Fruit fly (Drosophila melanogaster) whole organism, embryonic: Measurements from ENCODE around the gene Cpr23B.

Experiments
- ATbp ChIP-seq: fragments of 200-800 bp; sonication (Bioruptor generic); optimal IDR thresholded peaks from 2 replicates; lab custom pipeline; 2017; ENCODE audit warnings: missing biosample characterization, mild to moderate bottlenecking, missing genetic modification characterization, missing genetic modification reagents
- Awh ChIP-seq: fragments of 200-800 bp; sonication (Bioruptor generic); IDR thresholded peaks from 2 replicates; pipeline ENCODE4, ENCODE4 v1.3.6; 2022; ENCODE audit warnings: missing biosample characterization, missing genetic modification characterization
- CG1024 ChIP-seq: fragments of 200-800 bp; sonication (Bioruptor generic); IDR thresholded peaks from 2 replicates; pipeline ENCODE4 v1.3.6; 2022; ENCODE audit warnings: missing biosample characterization, missing genetic modification characterization
- CG10543 ChIP-seq: fragments of 200-800 bp; sonication (Bioruptor generic); optimal IDR thresholded peaks from 3 replicates; lab custom pipeline; 2017; ENCODE audit warnings: missing biosample characterization, mild to moderate bottlenecking, missing genetic modification characterization, moderate library complexity
- CG11723 ChIP-seq: fragments of 200-800 bp; sonication (Bioruptor generic); optimal IDR thresholded peaks from 2 replicates; lab custom pipeline; 2017; ENCODE audit warnings: missing biosample characterization, mild to moderate bottlenecking, missing genetic modification characterization
- CG12659 ChIP-seq: fragments of 200-800 bp; sonication (Bioruptor generic); optimal IDR thresholded peaks from 3 replicates; lab custom pipeline; 2017; ENCODE audit warnings: mild to moderate bottlenecking, missing biosample characterization, missing genetic modification reagents, missing genetic modification characterization
- CG13424 ChIP-seq: fragments of 200-800 bp; sonication (Bioruptor generic); optimal IDR thresholded peaks from 2 replicates; lab custom pipeline; 2019; ENCODE audit warnings: missing biosample characterization, mild to moderate bottlenecking, missing genetic modification characterization, moderate library complexity
- CG13624 ChIP-seq: fragments of 200-800 bp; sonication (Bioruptor generic); optimal IDR thresholded peaks from 2 replicates; lab custom pipeline; 2016; ENCODE audit warnings: missing biosample characterization, missing genetic modification characterization
- CG17186 ChIP-seq: fragments of 200-800 bp; sonication (Bioruptor generic); optimal IDR thresholded peaks from 3 replicates; lab custom pipeline; 2017; ENCODE audit warnings: missing biosample characterization, missing genetic modification reagents, missing genetic modification characterization
- CG17829 ChIP-seq: fragments of 200-800 bp; optimal IDR thresholded peaks from 2 replicates; lab custom pipeline; 2019; ENCODE audit warnings: missing biosample characterization, mild to moderate bottlenecking, missing genetic modification characterization, moderate library complexity
- CG18599 ChIP-seq: fragments of 200-800 bp; sonication (Bioruptor generic); optimal IDR thresholded peaks from 3 replicates; lab custom pipeline; 2017; ENCODE audit warnings: missing biosample characterization, missing genetic modification characterization, mild to moderate bottlenecking, moderate library complexity, missing genetic modification reagents
- CG3838 ChIP-seq: fragments of 200-800 bp; sonication (Bioruptor generic); optimal IDR thresholded peaks from 3 replicates; lab custom pipeline; 2016; ENCODE audit warnings: missing biosample characterization, missing genetic modification characterization
- CG3847 ChIP-seq: fragments of 200-800 bp; sonication (Bioruptor generic); IDR thresholded peaks from 2 replicates; pipeline ENCODE4 v1.3.6; 2022; ENCODE audit warnings: missing biosample characterization, missing genetic modification characterization
- CG3995 ChIP-seq: fragments of 200-800 bp; sonication (Bioruptor generic); optimal IDR thresholded peaks from 3 replicates; lab custom pipeline; 2016; ENCODE audit warnings: missing biosample characterization, missing genetic modification characterization
- CG4328 ChIP-seq: fragments of 200-800 bp; sonication (Bioruptor generic); optimal IDR thresholded peaks from 3 replicates; lab custom pipeline; 2017; ENCODE audit warnings: missing biosample characterization, missing genetic modification reagents, missing genetic modification characterization
- CG6791 ChIP-seq: fragments of 200-800 bp; sonication (Bioruptor generic); IDR thresholded peaks from 3 replicates; pipeline ENCODE4 v1.3.6; 2022; ENCODE audit warnings: missing biosample characterization, missing genetic modification characterization; ENCODE audit not compliant: partially characterized antibody
- CG9876 ChIP-seq: fragments of 200-800 bp; sonication (Bioruptor generic); optimal IDR thresholded peaks from 2 replicates; lab custom pipeline; 2016; ENCODE audit warnings: missing biosample characterization, missing genetic modification characterization
- CG9932 ChIP-seq: fragments of 200-800 bp; sonication (Bioruptor generic); IDR thresholded peaks from 2 replicates; pipeline ENCODE4 v1.3.6; 2022; ENCODE audit warnings: missing biosample characterization, missing genetic modification characterization
- CkIIα-i1 ChIP-seq: fragments of 200-800 bp; sonication (Bioruptor generic); IDR thresholded peaks from 2 replicates; pipeline ENCODE4 v1.3.6; 2022; ENCODE audit warnings: missing biosample characterization, missing genetic modification characterization
- CrebB ChIP-seq: fragments of 200-800 bp; sonication (Bioruptor generic); optimal IDR thresholded peaks from 3 replicates; lab custom pipeline; 2018; ENCODE audit warnings: missing biosample characterization, mild to moderate bottlenecking, missing genetic modification characterization
- H15 ChIP-seq: fragments of 200-800 bp; sonication (Bioruptor generic); IDR thresholded peaks from 3 replicates; pipeline ENCODE4 v1.3.6; 2022; ENCODE audit warnings: missing biosample characterization, missing genetic modification characterization
- H2.0 ChIP-seq: fragments of 200-800 bp; sonication (Bioruptor generic); IDR thresholded peaks from 2 replicates; pipeline ENCODE4 v1.3.6; 2022; ENCODE audit warnings: missing biosample characterization, missing genetic modification characterization
- HLHmδ ChIP-seq: fragments of 200-800 bp; sonication (Bioruptor generic); optimal IDR thresholded peaks from 2 replicates; lab custom pipeline; 2018; ENCODE audit warnings: missing biosample characterization, mild to moderate bottlenecking, missing genetic modification characterization, moderate library complexity
- HmgZ ChIP-seq: fragments of 200-800 bp; sonication (Bioruptor generic); optimal IDR thresholded peaks from 2 replicates; lab custom pipeline; 2018; ENCODE audit warnings: missing biosample characterization, mild to moderate bottlenecking, missing genetic modification characterization
- Hmr ChIP-seq: fragments of 200-800 bp; sonication (Bioruptor generic); optimal IDR thresholded peaks from 3 replicates; lab custom pipeline; 2017; ENCODE audit warnings: mild to moderate bottlenecking, missing biosample characterization, missing genetic modification reagents, missing genetic modification characterization
- Hr51 ChIP-seq, 2 experiments: fragments of 200-800 bp; sonication (Bioruptor generic); optimal IDR thresholded peaks; 2 replicates in 1 of 2; 3 replicates in 1 of 2; lab custom pipeline; 2016 to 2018; ENCODE audit warnings: missing biosample characterization in 2 of 2, missing genetic modification characterization in 2 of 2, mild to moderate bottlenecking in 1 of 2, moderate library complexity in 1 of 2
- Kr ChIP-seq: fragments of 200-800 bp; sonication (Bioruptor generic); optimal IDR thresholded peaks from 2 replicates; lab custom pipeline; 2017; ENCODE audit warnings: missing biosample characterization, mild to moderate bottlenecking, missing genetic modification characterization
- MBD-R2 ChIP-seq: fragments of 200-800 bp; sonication (Bioruptor generic); IDR thresholded peaks from 2 replicates; pipeline ENCODE4 v1.3.6; 2022; ENCODE audit warnings: missing biosample characterization, missing genetic modification characterization
- Mes4 ChIP-seq: fragments of 200-800 bp; sonication (Bioruptor generic); optimal IDR thresholded peaks from 2 replicates; lab custom pipeline; 2016; ENCODE audit warnings: missing biosample characterization, missing genetic modification characterization
- NC2α ChIP-seq: fragments of 200-800 bp; sonication (Bioruptor generic); optimal IDR thresholded peaks from 2 replicates; lab custom pipeline; 2016; ENCODE audit warnings: missing biosample characterization, missing genetic modification characterization
- Nf-YC ChIP-seq: fragments of 200-800 bp; optimal IDR thresholded peaks from 3 replicates; lab custom pipeline; 2019; ENCODE audit warnings: missing biosample characterization, mild to moderate bottlenecking, missing genetic modification characterization, moderate library complexity
- Sry-β ChIP-seq: fragments of 200-800 bp; sonication (Bioruptor generic); optimal IDR thresholded peaks from 2 replicates; lab custom pipeline; 2018; ENCODE audit warnings: missing biosample characterization, mild to moderate bottlenecking, missing genetic modification characterization, moderate library complexity
- Ssrp ChIP-seq: fragments of 200-800 bp; sonication (Bioruptor generic); optimal IDR thresholded peaks from 2 replicates; lab custom pipeline; 2018; ENCODE audit warnings: missing biosample characterization, mild to moderate bottlenecking, missing genetic modification characterization, moderate library complexity
- abd-A ChIP-seq: fragments of 200-800 bp; sonication (Bioruptor generic); optimal IDR thresholded peaks from 3 replicates; lab custom pipeline; 2019; ENCODE audit warnings: missing biosample characterization, mild to moderate bottlenecking, missing genetic modification characterization, moderate library complexity
- ac ChIP-seq: fragments of 200-800 bp; sonication (Bioruptor generic); optimal IDR thresholded peaks from 3 replicates; lab custom pipeline; 2017; ENCODE audit warnings: missing biosample characterization, mild to moderate bottlenecking, missing genetic modification characterization
- aop ChIP-seq: fragments of 200-800 bp; sonication (Bioruptor generic); IDR thresholded peaks from 2 replicates; pipeline ENCODE4 v1.3.6; 2022; ENCODE audit warnings: missing biosample characterization, missing genetic modification characterization
- bowl ChIP-seq: fragments of 200-800 bp; sonication (Bioruptor generic); IDR thresholded peaks from 2 replicates; pipeline ENCODE4 v1.3.6; 2022; ENCODE audit warnings: missing biosample characterization, missing genetic modification characterization
- dimm ChIP-seq: fragments of 200-800 bp; sonication (Bioruptor generic); IDR thresholded peaks from 2 replicates; pipeline ENCODE4 v1.3.6; 2022; ENCODE audit warnings: missing biosample characterization, missing genetic modification characterization
- disco-r ChIP-seq: fragments of 200-800 bp; sonication (Bioruptor generic); optimal IDR thresholded peaks from 2 replicates; lab custom pipeline; 2016; ENCODE audit warnings: missing biosample characterization, missing genetic modification characterization
- dysf ChIP-seq: fragments of 200-800 bp; sonication (Bioruptor generic); IDR thresholded peaks from 3 replicates; pipeline ENCODE4 v1.3.6; 2022; ENCODE audit warnings: missing biosample characterization, missing genetic modification characterization
- emc ChIP-seq: fragments of 200-800 bp; sonication (Bioruptor generic); optimal IDR thresholded peaks from 2 replicates; lab custom pipeline; 2016; ENCODE audit warnings: missing biosample characterization, missing genetic modification characterization
- gem ChIP-seq: fragments of 200-800 bp; sonication (Bioruptor generic); optimal IDR thresholded peaks from 2 replicates; lab custom pipeline; 2019; ENCODE audit warnings: missing biosample characterization, mild to moderate bottlenecking, missing genetic modification characterization, moderate library complexity
- gsb-n ChIP-seq: fragments of 200-800 bp; sonication (Bioruptor generic); optimal IDR thresholded peaks from 3 replicates; lab custom pipeline; 2018; ENCODE audit warnings: missing biosample characterization, mild to moderate bottlenecking, missing genetic modification characterization
- ind ChIP-seq: fragments of 200-800 bp; sonication (Bioruptor generic); optimal IDR thresholded peaks from 3 replicates; lab custom pipeline; 2016; ENCODE audit warnings: missing biosample characterization, missing genetic modification characterization
- inv ChIP-seq: fragments of 200-800 bp; sonication (Bioruptor generic); IDR thresholded peaks from 2 replicates; pipeline ENCODE4 v1.3.6; 2022; ENCODE audit warnings: missing biosample characterization, missing genetic modification characterization; ENCODE audit not compliant: partially characterized antibody
- ken ChIP-seq: fragments of 200-800 bp; sonication (Bioruptor generic); IDR thresholded peaks from 3 replicates; pipeline ENCODE4 v1.3.6; 2022; ENCODE audit warnings: missing biosample characterization, missing genetic modification characterization
- kni ChIP-seq: fragments of 200-800 bp; sonication (Bioruptor generic); optimal IDR thresholded peaks from 3 replicates; lab custom pipeline; 2017; ENCODE audit warnings: mild to moderate bottlenecking, missing biosample characterization, missing genetic modification reagents, missing genetic modification characterization
- tna ChIP-seq: fragments of 200-800 bp; sonication (Bioruptor generic); IDR thresholded peaks from 2 replicates; pipeline ENCODE4 v1.3.6; 2022; ENCODE audit warnings: missing biosample characterization, missing genetic modification characterization; ENCODE audit not compliant: partially characterized antibody
- unpg ChIP-seq: fragments of 200-800 bp; sonication (Bioruptor generic); optimal IDR thresholded peaks from 3 replicates; lab custom pipeline; 2018; ENCODE audit warnings: missing biosample characterization, mild to moderate bottlenecking, missing genetic modification characterization, moderate library complexity
- vnd ChIP-seq: fragments of 200-800 bp; sonication (Bioruptor generic); IDR thresholded peaks from 3 replicates; pipeline ENCODE4 v1.3.6; 2022; ENCODE audit warnings: missing biosample characterization, missing genetic modification characterization; ENCODE audit not compliant: partially characterized antibody
- wek ChIP-seq: fragments of 200-800 bp; sonication (Bioruptor generic); optimal IDR thresholded peaks from 3 replicates; lab custom pipeline; 2018; ENCODE audit warnings: missing biosample characterization, mild to moderate bottlenecking, missing genetic modification characterization, moderate library complexity

The Cpr23B gene

DNA sequence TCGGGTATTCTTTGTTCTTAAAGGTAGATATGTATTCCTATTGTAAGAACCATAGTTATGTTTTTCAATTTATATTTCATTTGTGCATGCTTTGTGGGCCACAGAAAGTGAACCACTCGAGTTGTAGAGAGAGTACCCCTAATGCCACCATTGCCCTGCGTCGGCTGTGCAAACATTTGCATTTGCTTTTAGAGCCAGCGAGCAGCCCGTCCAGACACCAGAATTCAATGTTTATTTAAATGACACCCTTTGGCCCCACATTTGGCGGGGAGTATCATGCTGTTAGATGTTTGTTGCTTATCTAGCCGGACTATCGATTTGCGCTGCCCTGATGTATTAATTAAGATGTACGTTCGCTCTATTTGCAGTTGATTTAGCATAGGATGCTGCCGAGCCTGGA is 26.4 kb downstream of the Cpr23B start (continued):
- TF ChIP-seq gsb-n (tag; lab: Kevin White, UChicago) = no peak
- TF ChIP-seq aop (GFP tag; lab: Robert Waterston, UW) = peak; percentile 11; the same call in 1 of the 2 replicates
- no peak for TF ChIP-seq HmgZ
- TF ChIP-seq CkIIα-i1 (GFP tag; lab: Robert Waterston, UW) = no peak
- no peak for TF ChIP-seq inv (GFP tag; lab: Robert Waterston, UW)
- no peak for TF ChIP-seq Nf-YC (tag; lab: Kevin White, UChicago)
- no peak for TF ChIP-seq abd-A (tag; lab: Kevin White, UChicago)
- TF ChIP-seq H2.0 (GFP tag; lab: Robert Waterston, UW) = no peak
- TF ChIP-seq CG3847 (GFP tag; lab: Robert Waterston, UW) = no peak
- TF ChIP-seq ATbp (GFP tag; lab: Kevin White, UChicago) = peak; percentile 70
- no peak for TF ChIP-seq Mes4
- TF ChIP-seq MBD-R2 (GFP tag; lab: Robert Waterston, UW) = no peak
- no peak for TF ChIP-seq Sry-β
- TF ChIP-seq NC2α = no peak
- TF ChIP-seq wek (GFP tag; lab: Kevin White, UChicago) = peak; percentile 90
- TF ChIP-seq dysf (GFP tag; lab: Robert Waterston, UW) = 0 out of 3 replicates have a peak, but pooled peaks have one; percentile 6
- TF ChIP-seq tna (GFP tag; lab: Robert Waterston, UW) = no peak
- TF ChIP-seq CG12659 (GFP tag; lab: Kevin White, UChicago) = peak; percentile 24
- no peak for TF ChIP-seq CG10543 (GFP tag; lab: Kevin White, UChicago)
- TF ChIP-seq disco-r (GFP tag; lab: Kevin White, UChicago) = peak; percentile 2
- TF ChIP-seq vnd (GFP tag; lab: Robert Waterston, UW) = no peak
- TF ChIP-seq CG18599 (GFP tag; lab: Kevin White, UChicago) = peak; percentile 11
- no peak for TF ChIP-seq ind
- TF ChIP-seq Awh = peak; percentile 24; the same call in 1 of the 2 replicates
- TF ChIP-seq CG13624 (GFP tag; lab: Kevin White, UChicago) = no peak
- TF ChIP-seq CG13424 (tag; lab: Kevin White, UChicago) = peak; percentile 17
- no peak for TF ChIP-seq bowl (GFP tag; lab: Robert Waterston, UW)
- peak; percentile 10 for TF ChIP-seq Kr (GFP tag; lab: Kevin White, UChicago)
- TF ChIP-seq CG17186 (GFP tag; lab: Kevin White, UChicago) = peak; percentile 14
- peak; percentile 42 for TF ChIP-seq kni
- TF ChIP-seq CG9932 (GFP tag; lab: Robert Waterston, UW) = no peak
- no peak for TF ChIP-seq ac (GFP tag; lab: Kevin White, UChicago)
- no peak for TF ChIP-seq CG17829
- TF ChIP-seq dimm (GFP tag; lab: Robert Waterston, UW) = no peak
- no peak for TF ChIP-seq CG6791 (GFP tag; lab: Robert Waterston, UW)
- no peak for TF ChIP-seq gem (tag; lab: Kevin White, UChicago)
- peak; percentile 67; the same call in 1 of the 2 replicates for TF ChIP-seq CG1024 (GFP tag; lab: Robert Waterston, UW)
- TF ChIP-seq Hmr (GFP tag; lab: Kevin White, UChicago) = peak; percentile 20
- TF ChIP-seq HLHmδ (GFP tag; lab: Kevin White, UChicago) = peak; percentile 87
- peak; percentile 28 for TF ChIP-seq CG4328
- TF ChIP-seq CG9876 (GFP tag; lab: Kevin White, UChicago) = no peak
- TF ChIP-seq unpg (GFP tag; lab: Kevin White, UChicago) = peak; percentile 16
- no peak for TF ChIP-seq H15 (GFP tag; lab: Robert Waterston, UW)
- TF ChIP-seq CG3995 = no peak
- TF ChIP-seq Hr51 (GFP tag; optimal IDR thresholded peaks at IDR 0.05; lab: Kevin White, UChicago) = no peak
- no peak for TF ChIP-seq Ssrp
- TF ChIP-seq emc (GFP tag; lab: Kevin White, UChicago) = no peak
- peak; percentile 11 for TF ChIP-seq CG11723
- TF ChIP-seq CG3838 = no peak
- TF ChIP-seq CrebB = peak; percentile 9
- no peak for TF ChIP-seq ken (GFP tag; lab: Robert Waterston, UW)
